Fruit fly (Drosophila melanogaster) whole organism, adult: ENCODE data around the gene tw.

Experiments used
- CG11617 ChIP-seq: fragments of 200-800 bp; sonication (Bioruptor generic); optimal IDR thresholded peaks from 2 replicates; lab custom pipeline; 2017; ENCODE audit warnings: mild to moderate bottlenecking, missing biosample characterization, missing genetic modification reagents, missing genetic modification characterization
- CG12768 ChIP-seq: fragments of 200-800 bp; sonication (Bioruptor generic); optimal IDR thresholded peaks from 2 replicates; lab custom pipeline; 2017; ENCODE audit warnings: missing biosample characterization, missing genetic modification characterization, mild to moderate bottlenecking, moderate library complexity, missing genetic modification reagents
- CG14711 ChIP-seq: fragments of 200-800 bp; sonication (Bioruptor generic); optimal IDR thresholded peaks from 2 replicates; lab custom pipeline; 2018; ENCODE audit warnings: missing biosample characterization, mild to moderate bottlenecking, missing genetic modification characterization, moderate library complexity
- CG1620 ChIP-seq: fragments of 200-800 bp; sonication (Bioruptor generic); optimal IDR thresholded peaks from 2 replicates; lab custom pipeline; 2016; ENCODE audit warnings: missing biosample characterization, missing genetic modification characterization
- CG33017 ChIP-seq: fragments of 200-800 bp; sonication (Bioruptor generic); optimal IDR thresholded peaks from 2 replicates; lab custom pipeline; 2018; ENCODE audit warnings: missing biosample characterization, mild to moderate bottlenecking, missing genetic modification characterization, moderate library complexity
- CG5204 ChIP-seq: fragments of 200-800 bp; sonication (Bioruptor generic); optimal IDR thresholded peaks from 2 replicates; lab custom pipeline; 2016; ENCODE audit warnings: missing biosample characterization, missing genetic modification characterization
- CG7045 ChIP-seq: fragments of 200-800 bp; sonication (Bioruptor generic); optimal IDR thresholded peaks from 2 replicates; lab custom pipeline; 2017; ENCODE audit warnings: missing biosample characterization, mild to moderate bottlenecking, missing genetic modification characterization
- CG7101 ChIP-seq: fragments of 200-800 bp; sonication (Bioruptor generic); optimal IDR thresholded peaks from 2 replicates; lab custom pipeline; 2018; ENCODE audit warnings: missing biosample characterization, mild to moderate bottlenecking, missing genetic modification characterization, moderate library complexity
- Clk ChIP-seq: fragments of 200-800 bp; sonication (Bioruptor generic); optimal IDR thresholded peaks from 2 replicates; lab custom pipeline; 2017; ENCODE audit warnings: missing biosample characterization, missing genetic modification characterization
- Crg-1 ChIP-seq: fragments of 200-800 bp; sonication (Bioruptor generic); optimal IDR thresholded peaks from 2 replicates; lab custom pipeline; 2016; ENCODE audit warnings: missing biosample characterization, missing genetic modification characterization
- Hr96 ChIP-seq: fragments of 200-800 bp; sonication (Bioruptor generic); optimal IDR thresholded peaks from 2 replicates; lab custom pipeline; 2016; ENCODE audit warnings: missing biosample characterization, missing genetic modification characterization
- Mnt ChIP-seq: fragments of 200-800 bp; sonication (Bioruptor generic); optimal IDR thresholded peaks from 2 replicates; lab custom pipeline; 2016; ENCODE audit warnings: missing biosample characterization, mild to moderate bottlenecking, missing genetic modification characterization
- bab1 ChIP-seq: fragments of 200-800 bp; sonication (Bioruptor generic); optimal IDR thresholded peaks from 3 replicates; lab custom pipeline; 2019; ENCODE audit warnings: missing biosample characterization, mild to moderate bottlenecking, missing genetic modification characterization, moderate library complexity
- cic ChIP-seq: fragments of 200-800 bp; sonication (Bioruptor generic); optimal IDR thresholded peaks from 2 replicates; lab custom pipeline; 2017; ENCODE audit warnings: missing biosample characterization, mild to moderate bottlenecking, missing genetic modification characterization, moderate library complexity
- cnc ChIP-seq, 2 experiments: fragments of >200 bp; optimal IDR thresholded peaks; 2 replicates each; lab custom pipeline; 2017
- ovo ChIP-seq: fragments of 200-800 bp; sonication (Bioruptor generic); optimal IDR thresholded peaks from 2 replicates; lab custom pipeline; 2016; ENCODE audit warnings: missing biosample characterization, missing genetic modification characterization
- pad ChIP-seq: fragments of 200-800 bp; sonication (Bioruptor generic); optimal IDR thresholded peaks from 3 replicates; lab custom pipeline; 2017; ENCODE audit warnings: missing biosample characterization, missing genetic modification characterization, mild to moderate bottlenecking, moderate library complexity, missing genetic modification reagents
- tj ChIP-seq: fragments of 200-800 bp; sonication (Bioruptor generic); optimal IDR thresholded peaks from 3 replicates; lab custom pipeline; 2017; ENCODE audit warnings: missing biosample characterization, mild to moderate bottlenecking, missing genetic modification characterization, moderate library complexity
- toe ChIP-seq: fragments of 200-800 bp; sonication (Bioruptor generic); optimal IDR thresholded peaks from 2 replicates; lab custom pipeline; 2016; ENCODE audit warnings: missing biosample characterization, missing genetic modification characterization

Gene tw

dm6 chrX:804821-805220 lies 20.3 kb downstream of the tw start, which contains the start of gene CG13358:
Gene CG13358 (minus strand): TSS chrX:804921.
- TF ChIP-seq CG14711 (tag; lab: Kevin White, UChicago) (no peak), tj (GFP tag; lab: Kevin White, UChicago) (no peak), CG11617 (GFP tag; lab: Kevin White, UChicago) (no peak), Clk (GFP tag; lab: Kevin White, UChicago) (no peak), toe (GFP tag; lab: Kevin White, UChicago) (no peak), Crg-1 (no peak), CG12768 (GFP tag; lab: Kevin White, UChicago) (no peak), cnc (optimal IDR thresholded peaks at IDR 0.05; lab: Kevin White, UChicago) (no peak), CG5204 (GFP tag; lab: Kevin White, UChicago) (no peak), CG1620 (no peak), Mnt (GFP tag; lab: Kevin White, UChicago) (no peak), bab1 (GFP tag; lab: Kevin White, UChicago) (no peak), CG33017 (tag; lab: Kevin White, UChicago) (no peak), pad (no peak), CG7101 (tag; lab: Kevin White, UChicago) (no peak)

- no peak for TF ChIP-seq Crg-1
- TF ChIP-seq CG12768 (GFP tag; lab: Kevin White, UChicago) = no peak
- no peak for TF ChIP-seq cnc (optimal IDR thresholded peaks at IDR 0.05; lab: Kevin White, UChicago)
- TF ChIP-seq CG33017 (tag; lab: Kevin White, UChicago) = no peak
- no peak for TF ChIP-seq ovo (GFP tag; lab: Kevin White, UChicago)
- no peak for TF ChIP-seq CG14711 (tag; lab: Kevin White, UChicago)
- no peak for TF ChIP-seq Clk (GFP tag; lab: Kevin White, UChicago)
- peak; percentile 4 for TF ChIP-seq CG1620
- TF ChIP-seq pad = peak; percentile 3
- no peak for TF ChIP-seq CG11617 (GFP tag; lab: Kevin White, UChicago)
- TF ChIP-seq CG7045 (GFP tag; lab: Kevin White, UChicago) = no peak
- TF ChIP-seq toe (GFP tag; lab: Kevin White, UChicago) = no peak
- no peak for TF ChIP-seq cic (GFP tag; lab: Kevin White, UChicago)
- no peak for TF ChIP-seq Hr96 (GFP tag; lab: Kevin White, UChicago)
- no peak for TF ChIP-seq tj (GFP tag; lab: Kevin White, UChicago)
- TF ChIP-seq CG7101 (tag; lab: Kevin White, UChicago) = peak; percentile 2
- TF ChIP-seq bab1 (GFP tag; lab: Kevin White, UChicago) = peak; percentile 54
Observed at dm6 chrX:805907-806306, 21.4 kb downstream of the tw start, which contains the start of gene Sec22. Gene Sec22 (plus strand): TSS chrX:806076.

- TF ChIP-seq Mnt (GFP tag; lab: Kevin White, UChicago) (no peak), CG11617 (GFP tag; lab: Kevin White, UChicago) (no peak), CG33017 (tag; lab: Kevin White, UChicago) (no peak), pad (no peak), CG7101 (tag; lab: Kevin White, UChicago) (no peak), Clk (GFP tag; lab: Kevin White, UChicago) (no peak), bab1 (GFP tag; lab: Kevin White, UChicago) (no peak), tj (GFP tag; lab: Kevin White, UChicago) (no peak), CG1620 (no peak), CG7045 (GFP tag; lab: Kevin White, UChicago) (no peak), CG5204 (GFP tag; lab: Kevin White, UChicago) (no peak), CG14711 (tag; lab: Kevin White, UChicago) (no peak), Hr96 (GFP tag; lab: Kevin White, UChicago) (no peak)
Observed at dm6 chrX:824961-825360, 40.4 kb downstream of the tw start.

- TF ChIP-seq CG5204 (GFP tag; lab: Kevin White, UChicago) (no peak), Clk (GFP tag; lab: Kevin White, UChicago) (no peak), bab1 (GFP tag; lab: Kevin White, UChicago) (no peak), cic (GFP tag; lab: Kevin White, UChicago) (no peak), Hr96 (GFP tag; lab: Kevin White, UChicago) (no peak), CG33017 (tag; lab: Kevin White, UChicago) (no peak), CG7045 (GFP tag; lab: Kevin White, UChicago) (no peak), CG12768 (GFP tag; lab: Kevin White, UChicago) (no peak)
Observed at dm6 chrX:835965-836690, 51.6 kb downstream of the tw start.
